Fruit fly (Drosophila melanogaster): ENCODE results near the gene step.

step gene

dm6 chr2L:21794547-21795341 is 37.5 kb upstream of the step start (continued):
- TF ChIP-seq Kr (GFP tag; optimal IDR thresholded peaks at IDR 0.05) (peak; percentile 77), Gug (GFP tag; IDR thresholded peaks at IDR 0.05) (peak; percentile 93), wor (GFP tag; IDR thresholded peaks at IDR 0.05) (peak; percentile 94), slp2 (GFP tag; optimal IDR thresholded peaks at IDR 0.05) (peak; percentile 96), CG6654 (GFP tag; optimal IDR thresholded peaks at IDR 0.05) (peak; percentile 88), vfl (GFP tag; optimal IDR thresholded peaks at IDR 0.05) (peak; percentile 95), jumu (GFP tag; optimal IDR thresholded peaks at IDR 0.05) (peak; percentile 95), org-1 (GFP tag; optimal IDR thresholded peaks at IDR 0.05) (peak; percentile 94), wdn (GFP tag; IDR thresholded peaks at IDR 0.05) (peak; percentile 97), CG15514 (GFP tag; optimal IDR thresholded peaks at IDR 0.05) (peak; percentile 91), hb (GFP tag; IDR thresholded peaks at IDR 0.05; ENCODE audit: partially characterized antibody) (no peak), Doc3 (GFP tag; IDR thresholded peaks at IDR 0.05; ENCODE audit: partially characterized antibody) (no peak), Ada2b (GFP tag; IDR thresholded peaks at IDR 0.05) (peak; percentile 97), CG2129 (GFP tag; IDR thresholded peaks at IDR 0.05; ENCODE audit: partially characterized antibody) (no peak), Drgx (GFP tag; IDR thresholded peaks at IDR 0.05) (peak; percentile 97), CG3163 (GFP tag; optimal IDR thresholded peaks at IDR 0.05) (peak; percentile 88), CG8290 (GFP tag; optimal IDR thresholded peaks at IDR 0.05) (peak; percentile 97), CG8290 (tag; optimal IDR thresholded peaks at IDR 0.05) (peak; percentile 88 to 98), CG6683 (GFP tag; optimal IDR thresholded peaks at IDR 0.05) (peak; percentile 90), pzg (GFP tag; optimal IDR thresholded peaks at IDR 0.05) (peak; percentile 16), Bteb2 (GFP tag; optimal IDR thresholded peaks at IDR 0.05) (peak; percentile 95), Nf-YA (GFP tag; IDR thresholded peaks at IDR 0.05) (peak; percentile 92), GATAe (GFP tag; conservative IDR thresholded peaks at IDR 0.05) (peak; percentile 89), wek (GFP tag; optimal IDR thresholded peaks at IDR 0.05) (peak; percentile 90), CG12659 (GFP tag; optimal IDR thresholded peaks at IDR 0.05) (peak; percentile 98), CG6813 (GFP tag; optimal IDR thresholded peaks at IDR 0.05) (peak; percentile 96), ranshi (GFP tag; IDR thresholded peaks at IDR 0.05) (peak; percentile 97), Lhr (GFP tag; optimal IDR thresholded peaks at IDR 0.05) (peak; percentile 91), CG30403 (GFP tag; optimal IDR thresholded peaks at IDR 0.05) (peak; percentile 99), CG3726 (GFP tag; IDR thresholded peaks at IDR 0.05) (peak; percentile 95), CG3847 (GFP tag; IDR thresholded peaks at IDR 0.05) (peak; percentile 98), CG12299 (tag; optimal IDR thresholded peaks at IDR 0.05) (peak; percentile 95), Mad (GFP tag; optimal IDR thresholded peaks at IDR 0.05) (peak; percentile 96), CG10321 (GFP tag; IDR thresholded peaks at IDR 0.05) (peak; percentile 77), kah (GFP tag; optimal IDR thresholded peaks at IDR 0.05) (peak; percentile 89), B-H1 (GFP tag; IDR thresholded peaks at IDR 0.05) (peak; percentile 95), CG13424 (tag; optimal IDR thresholded peaks at IDR 0.05) (peak; percentile 98), ash1 (GFP tag; optimal IDR thresholded peaks at IDR 0.05) (peak; percentile 78), nerfin-2 (GFP tag; IDR thresholded peaks at IDR 0.05; ENCODE audit: partially characterized antibody) (no peak), HmgZ (tag; optimal IDR thresholded peaks at IDR 0.05) (peak; percentile 98), esg (GFP tag; conservative IDR thresholded peaks at IDR 0.05) (peak; percentile 96), Pdp1 (GFP tag; optimal IDR thresholded peaks at IDR 0.05) (peak; percentile 96 to 98), BEAF-32 (GFP tag; optimal IDR thresholded peaks at IDR 0.05) (peak; percentile 25), CG8089 (GFP tag; optimal IDR thresholded peaks at IDR 0.05) (peak; percentile 93), sob (GFP tag; IDR thresholded peaks at IDR 0.05) (peak; percentile 98), CG12942 (GFP tag; optimal IDR thresholded peaks at IDR 0.05) (peak; percentile 97), otp (GFP tag; IDR thresholded peaks at IDR 0.05) (peak; percentile 94), CG14965 (GFP tag; optimal IDR thresholded peaks at IDR 0.05; ENCODE audit: borderline replicate concordance) (peak; percentile 78), fd3F (GFP tag; optimal IDR thresholded peaks at IDR 0.05) (peak; percentile 96)
